Worm (Caenorhabditis elegans) whole organism, midembryonic: Measurements from ENCODE around the gene F38E9.4.

Source experiments
- T22C8.4 ChIP-seq: fragments of 200-800 bp; sonication (Bioruptor generic); IDR thresholded peaks from 2 replicates; pipeline ENCODE4 v1.3.6; 2022; ENCODE audit warnings: missing genetic modification characterization, missing compliant biosample characterization
- cog-1 ChIP-seq: sonication (generic microtip); optimal IDR thresholded peaks from 2 replicates; lab custom pipeline; 2016; ENCODE audit warnings: missing genetic modification characterization, missing compliant biosample characterization
- flt-1 ChIP-seq: fragments of 200-800 bp; sonication (Bioruptor generic); IDR thresholded peaks from 2 replicates; pipeline ENCODE4 v1.3.6; 2022; ENCODE audit warnings: missing genetic modification characterization, missing compliant biosample characterization
- klf-2 ChIP-seq: fragments of 200-800 bp; sonication (Bioruptor generic); conservative IDR thresholded peaks from 2 replicates; pipeline ENCODE4 v1.3.6; 2022; ENCODE audit warnings: missing genetic modification reagents, missing genetic modification characterization, missing compliant biosample characterization
- med-1 ChIP-seq: sonication (generic microtip); optimal IDR thresholded peaks from 2 replicates; lab custom pipeline; 2017; ENCODE audit warnings: missing genetic modification characterization, mild to moderate bottlenecking, missing compliant biosample characterization, antibody characterized with exemption, missing genetic modification reagents; ENCODE audit not compliant: insufficient read depth
- ref-1 ChIP-seq: fragments of 200-800 bp; sonication (Bioruptor generic); conservative IDR thresholded peaks from 2 replicates; pipeline ENCODE4 v1.3.6; 2022; ENCODE audit warnings: missing genetic modification reagents, missing genetic modification characterization, missing compliant biosample characterization
- tab-1 ChIP-seq: fragments of 200-800 bp; sonication (Bioruptor generic); IDR thresholded peaks from 2 replicates; pipeline ENCODE4 v1.3.6; 2022; ENCODE audit warnings: missing genetic modification characterization, missing compliant biosample characterization
- ztf-23 ChIP-seq: fragments of 200-800 bp; sonication (Bioruptor generic); IDR thresholded peaks from 2 replicates; pipeline ENCODE4 v1.3.6; 2022; ENCODE audit warnings: missing genetic modification reagents, missing genetic modification characterization, missing compliant biosample characterization
- ztf-29 ChIP-seq: fragments of 200-800 bp; sonication (Bioruptor generic); IDR thresholded peaks from 2 replicates; pipeline ENCODE4 v1.3.6; 2022; ENCODE audit warnings: missing genetic modification reagents, missing genetic modification characterization, missing compliant biosample characterization

The F38E9.4 gene

DNA sequence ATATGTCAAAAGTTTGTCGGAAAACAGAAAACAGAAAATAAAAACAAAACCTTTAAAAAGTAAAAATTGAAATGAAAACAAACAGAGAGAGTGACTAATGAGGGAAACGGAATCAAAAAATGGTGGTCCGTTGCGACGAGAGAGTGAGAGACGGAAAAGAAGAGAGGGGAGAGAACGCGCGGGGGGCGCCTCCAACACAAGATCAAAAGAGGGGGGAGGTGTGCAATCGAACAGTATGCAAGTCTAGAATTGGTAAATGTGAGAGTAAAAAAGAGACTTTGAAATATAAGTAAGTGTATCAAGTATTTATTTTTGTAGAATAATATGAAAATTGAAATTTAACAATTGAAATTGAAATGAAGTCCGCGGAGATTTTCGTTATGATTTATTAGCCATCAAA, 33.3 kb upstream of the F38E9.4 start:
- no peak for TF ChIP-seq klf-2 (GFP tag; lab: Robert Waterston, UW)
- no peak for TF ChIP-seq med-1 (GFP tag; lab: Kevin White, UChicago)
- no peak for TF ChIP-seq tab-1 (GFP tag; lab: Robert Waterston, UW)
- no peak for TF ChIP-seq cog-1 (tag; lab: Kevin White, UChicago)
- no peak for TF ChIP-seq ref-1 (GFP tag; lab: Robert Waterston, UW)
- no peak for TF ChIP-seq ztf-29 (GFP tag; lab: Robert Waterston, UW)
- TF ChIP-seq ztf-23: no peak
- TF ChIP-seq flt-1: no peak
- TF ChIP-seq T22C8.4: no peak

DNA sequence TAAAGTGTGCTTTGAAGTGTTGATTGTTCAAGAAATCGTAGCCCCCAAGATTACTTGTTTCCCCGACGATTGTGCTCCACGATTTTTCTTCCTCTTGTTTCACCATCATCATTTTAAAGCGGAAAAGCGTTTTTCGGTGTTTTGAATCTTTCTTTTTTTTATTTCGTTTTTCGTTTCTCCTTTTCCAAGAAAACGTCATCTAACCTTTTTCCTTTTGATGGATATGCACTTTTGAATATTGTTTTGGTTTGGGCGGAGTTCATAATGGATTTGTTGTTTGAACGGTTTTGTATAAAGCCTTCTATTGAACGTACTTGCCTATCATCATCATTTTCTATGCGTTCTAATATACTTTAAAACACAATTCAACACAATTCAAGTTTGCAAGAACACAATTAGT, 19.6 kb upstream of the F38E9.4 start, which contains the start of gene F38E9.6:
Gene F38E9.6 (plus strand): TSS at position 301 of the 400 bp plus-strand sequence.
- TF ChIP-seq cog-1 (tag; lab: Kevin White, UChicago) (no peak), med-1 (GFP tag; lab: Kevin White, UChicago) (no peak), flt-1 (no peak), T22C8.4 (no peak), klf-2 (GFP tag; lab: Robert Waterston, UW) (no peak), ref-1 (GFP tag; lab: Robert Waterston, UW) (no peak)

DNA sequence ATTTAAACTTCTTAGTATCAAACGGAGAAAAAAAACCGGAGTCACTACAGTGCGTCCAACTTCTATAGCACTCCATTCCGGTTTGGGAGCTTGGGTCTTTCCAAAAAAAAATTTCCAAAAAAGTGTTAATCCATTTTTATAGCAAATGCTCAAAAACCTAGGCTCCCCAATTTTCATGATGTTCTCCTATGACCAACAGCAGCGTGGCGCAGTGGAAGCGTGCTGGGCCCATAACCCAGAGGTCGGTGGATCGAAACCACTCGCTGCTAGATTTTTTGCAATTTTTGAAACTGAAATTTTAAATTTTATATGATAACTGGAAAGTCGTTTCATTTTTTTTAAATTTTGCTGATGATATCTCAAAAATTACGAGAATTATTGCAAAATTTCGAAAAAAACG, 10.8 kb upstream of the F38E9.4 start:
- TF ChIP-seq ztf-29 (GFP tag; lab: Robert Waterston, UW) (no peak), ztf-23 (no peak), T22C8.4 (no peak), med-1 (GFP tag; lab: Kevin White, UChicago) (no peak), tab-1 (GFP tag; lab: Robert Waterston, UW) (no peak), klf-2 (GFP tag; lab: Robert Waterston, UW) (no peak), cog-1 (tag; lab: Kevin White, UChicago) (no peak), flt-1 (no peak), ref-1 (GFP tag; lab: Robert Waterston, UW) (no peak)

DNA sequence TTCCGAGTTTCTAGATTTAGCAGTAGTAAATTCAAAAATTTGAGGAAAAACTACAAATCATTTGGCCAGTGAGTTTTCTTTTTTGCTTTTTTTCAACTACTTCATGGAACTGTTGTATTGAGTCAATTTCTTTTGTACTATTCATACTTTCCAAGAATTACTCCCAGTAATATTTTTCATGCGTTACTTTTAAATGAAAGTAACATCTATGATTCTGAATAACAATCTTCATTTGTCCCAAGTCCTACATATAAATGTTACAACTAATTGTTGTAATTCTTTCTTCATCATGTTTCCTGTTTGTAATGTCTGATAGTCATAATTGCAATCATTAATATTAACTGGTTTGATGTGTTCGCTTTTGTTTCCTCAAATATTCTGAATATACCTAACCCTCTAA, 8.1 kb upstream of the F38E9.4 start:
- TF ChIP-seq klf-2 (GFP tag; lab: Robert Waterston, UW) (no peak), ztf-23 (no peak), T22C8.4 (no peak), flt-1 (no peak)

DNA sequence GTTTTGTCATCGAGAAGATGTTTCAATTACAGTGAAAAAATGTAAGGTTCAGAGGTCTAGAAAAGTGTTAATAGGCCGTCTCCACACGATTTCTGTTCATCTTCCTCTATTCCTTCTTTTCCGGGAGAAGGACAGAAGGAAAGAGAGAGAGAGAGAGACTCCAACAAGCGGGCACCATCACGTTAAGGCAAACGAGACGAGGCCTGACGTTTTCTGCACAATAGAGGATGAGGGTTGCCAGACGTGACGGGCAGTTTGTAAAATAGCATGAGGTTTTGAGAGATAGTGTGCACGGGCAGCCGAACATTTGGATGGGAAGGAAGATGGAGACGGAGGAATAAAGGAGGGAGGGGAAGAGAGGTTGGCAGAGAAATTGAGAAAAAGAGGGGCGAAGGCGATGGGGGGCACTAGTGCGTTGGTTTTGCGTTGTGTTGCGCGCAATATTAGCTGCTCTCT, 5.9 kb upstream of the F38E9.4 start, which contains the start of gene twf-2:
Gene twf-2 (plus strand): TSS at position 405 of the 456 bp plus-strand sequence.
- no peak for TF ChIP-seq tab-1 (GFP tag; lab: Robert Waterston, UW)
- peak; percentile 69 for TF ChIP-seq ztf-23
- no peak for TF ChIP-seq klf-2 (GFP tag; lab: Robert Waterston, UW)
- TF ChIP-seq med-1 (GFP tag; lab: Kevin White, UChicago): no peak
- TF ChIP-seq T22C8.4: no peak
- TF ChIP-seq ref-1 (GFP tag; lab: Robert Waterston, UW): no peak
- TF ChIP-seq flt-1: peak; percentile 70
- peak; percentile 76 for TF ChIP-seq cog-1 (tag; lab: Kevin White, UChicago)
- TF ChIP-seq ztf-29 (GFP tag; lab: Robert Waterston, UW): 0 out of 2 replicates have a peak, but pooled peaks have one; percentile 21

DNA sequence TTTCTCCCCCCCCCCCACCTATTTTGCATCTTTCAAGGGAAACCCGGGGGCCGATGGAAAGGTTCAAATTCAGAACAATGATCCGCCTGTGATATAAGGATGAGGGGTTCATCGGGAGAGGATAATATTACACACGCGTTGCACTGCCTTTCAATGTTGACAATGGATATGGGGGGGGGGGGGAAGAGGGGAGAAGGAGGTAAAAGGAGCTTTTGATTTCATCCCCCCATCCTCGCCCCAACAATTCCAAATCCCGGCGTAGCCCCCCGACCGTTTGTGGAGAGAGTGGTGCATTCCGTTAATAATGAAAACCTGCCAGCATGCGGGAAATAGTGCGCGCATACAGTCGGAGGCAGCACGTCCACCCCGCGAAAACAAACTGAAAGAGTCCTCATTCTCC, 4.6 kb upstream of the F38E9.4 start:
- TF ChIP-seq med-1 (GFP tag; lab: Kevin White, UChicago) (no peak), tab-1 (GFP tag; lab: Robert Waterston, UW) (0 out of 2 replicates have a peak, but pooled peaks have one; percentile 6), cog-1 (tag; lab: Kevin White, UChicago) (no peak), ztf-23 (0 out of 2 replicates have a peak, but pooled peaks have one; percentile 2)

DNA sequence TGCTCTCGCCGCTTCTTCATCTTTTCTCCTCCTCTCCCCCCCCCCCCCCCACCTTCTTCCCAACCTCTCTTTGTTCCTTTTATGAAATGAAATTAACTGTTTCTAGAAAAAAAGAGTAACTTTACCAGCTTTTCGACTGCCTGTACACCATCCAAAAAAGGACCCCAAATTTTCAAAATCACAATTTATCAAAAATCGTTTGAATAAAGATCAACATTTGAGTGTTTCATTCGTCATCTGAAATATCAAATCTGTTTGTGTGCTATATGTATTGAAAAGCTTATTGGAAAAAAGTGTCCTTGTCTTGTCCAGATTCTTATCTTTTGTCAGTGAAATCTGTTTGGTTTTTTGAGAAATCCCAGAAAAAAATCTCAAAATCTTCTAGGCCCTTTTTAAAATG, 618 bp upstream of the F38E9.4 start:
- TF ChIP-seq klf-2 (GFP tag; lab: Robert Waterston, UW) (no peak), tab-1 (GFP tag; lab: Robert Waterston, UW) (no peak), T22C8.4 (no peak), med-1 (GFP tag; lab: Kevin White, UChicago) (no peak), ztf-23 (no peak), cog-1 (tag; lab: Kevin White, UChicago) (no peak), ref-1 (GFP tag; lab: Robert Waterston, UW) (no peak), ztf-29 (GFP tag; lab: Robert Waterston, UW) (no peak), flt-1 (no peak)

DNA sequence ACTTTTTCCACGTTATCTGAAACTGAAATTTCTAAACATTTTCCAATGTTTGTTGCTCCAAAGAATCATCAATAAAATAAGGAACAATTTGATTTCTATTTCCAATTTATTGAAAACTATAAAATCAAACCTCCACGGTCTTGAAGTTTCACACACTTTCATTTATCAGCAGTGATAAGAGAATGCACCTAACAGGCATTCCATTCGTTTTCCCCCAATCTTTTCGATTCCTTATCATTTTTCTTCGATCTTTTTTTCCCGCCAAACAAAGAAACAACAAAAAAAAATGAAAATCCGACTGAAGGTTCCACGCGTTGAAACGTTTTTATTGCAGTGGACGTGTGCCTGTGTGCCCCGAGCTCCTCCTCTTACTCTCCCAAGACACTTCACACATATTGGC, 4.9 kb downstream of the F38E9.4 start, which contains the start of gene nas-39:
Gene nas-39 (plus strand): TSS at position 269 of the 400 bp plus-strand sequence.
- TF ChIP-seq ref-1 (GFP tag; lab: Robert Waterston, UW) (no peak), cog-1 (tag; lab: Kevin White, UChicago) (no peak), med-1 (GFP tag; lab: Kevin White, UChicago) (no peak), flt-1 (no peak), T22C8.4 (no peak), klf-2 (GFP tag; lab: Robert Waterston, UW) (no peak), ztf-23 (no peak), tab-1 (GFP tag; lab: Robert Waterston, UW) (no peak), ztf-29 (GFP tag; lab: Robert Waterston, UW) (no peak)

DNA sequence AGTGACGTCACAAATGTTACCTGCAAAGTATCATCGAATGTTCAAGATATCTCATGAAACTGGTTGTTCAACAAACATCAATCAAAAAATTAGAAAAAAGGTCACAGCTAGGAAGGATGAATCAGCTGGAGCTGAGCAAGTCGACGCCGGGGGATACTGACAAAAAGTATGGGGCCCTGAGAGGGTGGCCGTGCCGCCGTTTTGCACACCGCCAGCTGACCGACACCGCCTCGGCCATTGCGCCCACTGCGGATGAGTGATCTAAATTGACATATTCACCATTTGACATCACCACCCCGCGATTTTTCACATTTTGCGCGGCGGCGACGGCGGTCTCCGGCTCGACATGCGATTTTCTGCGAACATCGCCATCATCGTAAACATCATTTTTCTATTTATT, 5.4 kb downstream of the F38E9.4 start:
- no peak for TF ChIP-seq cog-1 (tag; lab: Kevin White, UChicago)
- no peak for TF ChIP-seq med-1 (GFP tag; lab: Kevin White, UChicago)
- TF ChIP-seq T22C8.4: no peak
- TF ChIP-seq ztf-23: no peak
- no peak for TF ChIP-seq ztf-29 (GFP tag; lab: Robert Waterston, UW)
- TF ChIP-seq tab-1 (GFP tag; lab: Robert Waterston, UW): no peak
- no peak for TF ChIP-seq flt-1

DNA sequence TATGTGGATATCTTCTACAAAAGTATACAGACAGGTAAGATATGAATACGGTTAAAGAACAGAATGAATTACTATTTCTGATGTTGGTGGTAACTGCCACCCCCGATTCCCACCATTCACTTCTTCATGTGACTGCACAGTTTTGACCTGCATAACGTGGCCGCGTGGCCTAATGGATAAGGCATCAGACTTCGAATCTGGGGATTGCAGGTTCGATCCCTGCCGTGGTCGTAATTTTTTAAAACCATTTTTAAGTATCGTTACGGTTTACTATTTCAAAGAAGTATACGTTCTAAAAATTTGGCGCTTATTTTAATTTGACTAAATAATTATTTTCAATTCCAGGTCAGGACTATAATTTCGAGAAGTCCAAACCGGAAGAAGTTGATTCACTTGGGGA, 9.6 kb downstream of the F38E9.4 start:
- TF ChIP-seq flt-1 (0 out of 2 replicates have a peak, but pooled peaks have one; percentile 37), ztf-29 (GFP tag; lab: Robert Waterston, UW) (no peak), med-1 (GFP tag; lab: Kevin White, UChicago) (no peak), klf-2 (GFP tag; lab: Robert Waterston, UW) (no peak)
